Worm (Caenorhabditis elegans): ENCODE results near the gene T05B9.2.

T05B9.2 gene

ce11 chrII:11224045-11224481 is 31.6 kb upstream of the T05B9.2 start (continued):
- no peak for TF ChIP-seq elt-1 (tag; optimal IDR thresholded peaks at IDR 0.05)
- peak; percentile 64 for TF ChIP-seq elt-2 (tag; optimal IDR thresholded peaks at IDR 0.05)
- TF ChIP-seq ztf-11 (tag; optimal IDR thresholded peaks at IDR 0.05) = no peak
- TF ChIP-seq nhr-43 (tag; optimal IDR thresholded peaks at IDR 0.05; ENCODE audit: poor library complexity, severe bottlenecking) = peak; percentile 87
- TF ChIP-seq zag-1 (tag; optimal IDR thresholded peaks at IDR 0.05) = peak; percentile 32
- TF ChIP-seq nhr-12 (tag; optimal IDR thresholded peaks at IDR 0.05) = no peak
- peak; percentile 42 for TF ChIP-seq skn-1 (tag; optimal IDR thresholded peaks at IDR 0.05)

ce11 chrII:11226379-11226778 is 29.3 kb upstream of the T05B9.2 start, which contains the start of gene T06D8.2:
Gene T06D8.2 (plus strand): TSS chrII:11226679.
- TF ChIP-seq fos-1 (tag; optimal IDR thresholded peaks at IDR 0.05) (no peak), tbx-2 (tag; optimal IDR thresholded peaks at IDR 0.05) (no peak), snpc-4 (tag; optimal IDR thresholded peaks at IDR 0.05) (no peak), ama-1 (optimal IDR thresholded peaks at IDR 0.05) (no peak), fkh-2 (tag; optimal IDR thresholded peaks at IDR 0.05) (no peak), nhr-28 (tag; optimal IDR thresholded peaks at IDR 0.05) (no peak), ceh-16 (tag; optimal IDR thresholded peaks at IDR 0.05) (no peak), elt-1 (tag; optimal IDR thresholded peaks at IDR 0.05) (no peak), elt-3 (tag; optimal IDR thresholded peaks at IDR 0.05) (no peak), R02D3.7 (tag; optimal IDR thresholded peaks at IDR 0.05) (no peak), ztf-4 (tag; optimal IDR thresholded peaks at IDR 0.05) (no peak), nhr-77 (tag; optimal IDR thresholded peaks at IDR 0.05) (no peak), ZK546.5 (tag; optimal IDR thresholded peaks at IDR 0.05) (no peak), pqm-1 (tag; optimal IDR thresholded peaks at IDR 0.05) (no peak), fkh-10 (GFP tag; optimal IDR thresholded peaks at IDR 0.05) (no peak), hmg-11 (tag; optimal IDR thresholded peaks at IDR 0.05) (no peak), daf-12 (tag; optimal IDR thresholded peaks at IDR 0.05) (no peak), nhr-67 (tag; optimal IDR thresholded peaks at IDR 0.05) (no peak), zag-1 (tag; optimal IDR thresholded peaks at IDR 0.05) (no peak), jun-1 (tag; optimal IDR thresholded peaks at IDR 0.05) (no peak)

ce11 chrII:11234751-11235150 is 20.9 kb upstream of the T05B9.2 start, which contains the start of gene cox-15:
Gene cox-15 (minus strand): TSS chrII:11234952.
- no peak for TF ChIP-seq fos-1 (tag; optimal IDR thresholded peaks at IDR 0.05)
- TF ChIP-seq unc-39 (tag; optimal IDR thresholded peaks at IDR 0.05) = no peak
- TF ChIP-seq nhr-12 (tag; optimal IDR thresholded peaks at IDR 0.05) = no peak
- TF ChIP-seq ztf-11 (tag; optimal IDR thresholded peaks at IDR 0.05) = no peak
- TF ChIP-seq nfya-1 (tag; optimal IDR thresholded peaks at IDR 0.05; ENCODE audit: insufficient read depth) = no peak
- no peak for TF ChIP-seq daf-12 (tag; optimal IDR thresholded peaks at IDR 0.05)
- TF ChIP-seq egl-5 (tag; optimal IDR thresholded peaks at IDR 0.05) = no peak
- TF ChIP-seq elt-3 (tag; optimal IDR thresholded peaks at IDR 0.05) = no peak

- TF ChIP-seq lin-15B (tag; optimal IDR thresholded peaks at IDR 0.05) (peak; percentile 29), nhr-12 (tag; optimal IDR thresholded peaks at IDR 0.05) (no peak), lsy-12 (tag; optimal IDR thresholded peaks at IDR 0.05) (no peak), nhr-28 (tag; optimal IDR thresholded peaks at IDR 0.05) (no peak), daf-12 (tag; optimal IDR thresholded peaks at IDR 0.05) (no peak), ceh-16 (tag; optimal IDR thresholded peaks at IDR 0.05) (no peak), aly-2 (tag; optimal IDR thresholded peaks at IDR 0.05) (no peak), ceh-9 (tag; optimal IDR thresholded peaks at IDR 0.05) (no peak), fkh-2 (tag; optimal IDR thresholded peaks at IDR 0.05) (no peak), fkh-10 (GFP tag; optimal IDR thresholded peaks at IDR 0.05) (no peak), ama-1 (optimal IDR thresholded peaks at IDR 0.05) (peak; percentile 44), nhr-77 (tag; optimal IDR thresholded peaks at IDR 0.05) (no peak), unc-39 (tag; optimal IDR thresholded peaks at IDR 0.05) (no peak), jun-1 (tag; optimal IDR thresholded peaks at IDR 0.05) (no peak), ztf-4 (tag; optimal IDR thresholded peaks at IDR 0.05) (no peak), egl-5 (tag; optimal IDR thresholded peaks at IDR 0.05) (no peak), nhr-43 (tag; optimal IDR thresholded peaks at IDR 0.05; ENCODE audit: poor library complexity, severe bottlenecking) (no peak), nhr-76 (tag; optimal IDR thresholded peaks at IDR 0.05) (no peak), nfya-1 (tag; optimal IDR thresholded peaks at IDR 0.05; ENCODE audit: insufficient read depth) (peak; percentile 32), mdl-1 (tag; optimal IDR thresholded peaks at IDR 0.05) (no peak), pqm-1 (tag; optimal IDR thresholded peaks at IDR 0.05) (no peak), elt-2 (tag; optimal IDR thresholded peaks at IDR 0.05) (peak; percentile 32), hmg-11 (tag; optimal IDR thresholded peaks at IDR 0.05) (peak; percentile 21), mml-1 (tag; optimal IDR thresholded peaks at IDR 0.05) (no peak), snpc-4 (tag; optimal IDR thresholded peaks at IDR 0.05) (no peak), lin-39 (tag; optimal IDR thresholded peaks at IDR 0.05) (no peak), pha-4 (tag; optimal IDR thresholded peaks at IDR 0.05) (peak; percentile 36), nhr-25 (tag; optimal IDR thresholded peaks at IDR 0.05) (no peak)
Observed at ce11 chrII:11236274-11236673, 19.4 kb upstream of the T05B9.2 start, which contains the start of gene cchl-1. Gene cchl-1 (minus strand): TSS chrII:11236387.
